Fruit fly (Drosophila melanogaster): ENCODE data around the gene CG12605.

CG12605 gene

dm6 chr3L:3983466-3983946 lies 18.9 kb upstream of the CG12605 start, which contains the start of gene scrt (continued):
- TF ChIP-seq ase (GFP tag; IDR thresholded peaks at IDR 0.05), result 0 out of 3 replicates have a peak, but pooled peaks have one; percentile 29
- peak; percentile 18 for TF ChIP-seq HmgD (GFP tag; optimal IDR thresholded peaks at IDR 0.05)
- no peak for TF ChIP-seq E2f1 (GFP tag; IDR thresholded peaks at IDR 0.05)
- TF ChIP-seq HLH3B (GFP tag; IDR thresholded peaks at IDR 0.05), result 0 out of 2 replicates have a peak, but pooled peaks have one; percentile 35
- TF ChIP-seq CG7928 (GFP tag; optimal IDR thresholded peaks at IDR 0.05), result no peak
- TF ChIP-seq GATAe (GFP tag; conservative IDR thresholded peaks at IDR 0.05), result no peak
- TF ChIP-seq CG6813 (GFP tag; optimal IDR thresholded peaks at IDR 0.05), result no peak
- TF ChIP-seq CG17568 (GFP tag; optimal IDR thresholded peaks at IDR 0.05), result no peak
- no peak for TF ChIP-seq Gug (GFP tag; IDR thresholded peaks at IDR 0.05)
- no peak for TF ChIP-seq CG15269 (tag; optimal IDR thresholded peaks at IDR 0.05)
- no peak for TF ChIP-seq pum (GFP tag; optimal IDR thresholded peaks at IDR 0.05)
- peak; percentile 7 for TF ChIP-seq CG3163 (GFP tag; optimal IDR thresholded peaks at IDR 0.05)
- TF ChIP-seq CG11085 (GFP tag; IDR thresholded peaks at IDR 0.05), result no peak
- peak in 1 of 3 experiments; percentile 90 for TF ChIP-seq lola (GFP tag; optimal IDR thresholded peaks at IDR 0.05)
- TF ChIP-seq tin (GFP tag; optimal IDR thresholded peaks at IDR 0.05), result peak; percentile 9
- TF ChIP-seq lov (optimal IDR thresholded peaks at IDR 0.05), result no peak
- TF ChIP-seq lov (GFP tag; IDR thresholded peaks at IDR 0.05), result peak; percentile 32; the same call in 1 of the 3 replicates
- TF ChIP-seq CG18599 (GFP tag; optimal IDR thresholded peaks at IDR 0.05), result peak; percentile 57
- no peak for TF ChIP-seq da (GFP tag; optimal IDR thresholded peaks at IDR 0.05)
- peak; percentile 70 for TF ChIP-seq CG14710 (tag; optimal IDR thresholded peaks at IDR 0.05)
- peak; percentile 82 for TF ChIP-seq Ets65A (GFP tag)
- peak in 1 of 2 experiments; percentile 8 for TF ChIP-seq eve (GFP tag; optimal IDR thresholded peaks at IDR 0.05)
- no peak for TF ChIP-seq caup (GFP tag; optimal IDR thresholded peaks at IDR 0.05; ENCODE audit: severe bottlenecking)
- no peak for TF ChIP-seq CG10321 (GFP tag; IDR thresholded peaks at IDR 0.05)
- TF ChIP-seq onecut (GFP tag; IDR thresholded peaks at IDR 0.05), result peak; percentile 61
- 0 out of 2 replicates have a peak, but pooled peaks have one; percentile 17 for TF ChIP-seq H2.0 (GFP tag; IDR thresholded peaks at IDR 0.05)
- TF ChIP-seq Elba2 (GFP tag; optimal IDR thresholded peaks at IDR 0.05), result no peak
- TF ChIP-seq disco-r (GFP tag; optimal IDR thresholded peaks at IDR 0.05), result no peak
- no peak for TF ChIP-seq br (optimal IDR thresholded peaks at IDR 0.05)
- TF ChIP-seq dimm (GFP tag; IDR thresholded peaks at IDR 0.05), result no peak
- no peak for TF ChIP-seq Vsx1 (GFP tag; optimal IDR thresholded peaks at IDR 0.05)
- TF ChIP-seq trem (tag; optimal IDR thresholded peaks at IDR 0.05), result no peak
- TF ChIP-seq Lhr (GFP tag; optimal IDR thresholded peaks at IDR 0.05), result no peak
- peak; percentile 43 for TF ChIP-seq dmrt99B (tag; optimal IDR thresholded peaks at IDR 0.05)
- peak; percentile 30 for TF ChIP-seq ERR (GFP tag; optimal IDR thresholded peaks at IDR 0.05)
- TF ChIP-seq CG31441 (GFP tag; IDR thresholded peaks at IDR 0.05), result 0 out of 2 replicates have a peak, but pooled peaks have one; percentile 37
- no peak for TF ChIP-seq CG8281 (tag; optimal IDR thresholded peaks at IDR 0.05)
- TF ChIP-seq her (GFP tag; optimal IDR thresholded peaks at IDR 0.05), result no peak
- peak; percentile 52 for TF ChIP-seq Scr (GFP tag; IDR thresholded peaks at IDR 0.05; ENCODE audit: partially characterized antibody)
- TF ChIP-seq dati (GFP tag; IDR thresholded peaks at IDR 0.05), result no peak
- peak; percentile 9; the same call in 1 of the 2 replicates for TF ChIP-seq CG10366 (GFP tag; IDR thresholded peaks at IDR 0.05)
- TF ChIP-seq sd (tag; optimal IDR thresholded peaks at IDR 0.05), result no peak
- peak; percentile 59 for TF ChIP-seq CG10267 (tag; optimal IDR thresholded peaks at IDR 0.05)
- TF ChIP-seq zf30C (GFP tag; optimal IDR thresholded peaks at IDR 0.05), result no peak
- peak; percentile 2 for TF ChIP-seq CG4424 (GFP tag; optimal IDR thresholded peaks at IDR 0.05)
- no peak for TF ChIP-seq CG4820 (GFP tag; optimal IDR thresholded peaks at IDR 0.05)
- peak; percentile 34 for TF ChIP-seq pho (GFP tag; optimal IDR thresholded peaks at IDR 0.05)
- TF ChIP-seq tx (GFP tag; optimal IDR thresholded peaks at IDR 0.05), result no peak
- no peak for TF ChIP-seq ash1 (GFP tag; optimal IDR thresholded peaks at IDR 0.05)
- no peak for TF ChIP-seq slou (GFP tag; optimal IDR thresholded peaks at IDR 0.05)
- TF ChIP-seq CG12659 (GFP tag; optimal IDR thresholded peaks at IDR 0.05), result peak; percentile 35
